Worm (Caenorhabditis elegans): ENCODE measurements around the gene lurp-1.

DNA sequence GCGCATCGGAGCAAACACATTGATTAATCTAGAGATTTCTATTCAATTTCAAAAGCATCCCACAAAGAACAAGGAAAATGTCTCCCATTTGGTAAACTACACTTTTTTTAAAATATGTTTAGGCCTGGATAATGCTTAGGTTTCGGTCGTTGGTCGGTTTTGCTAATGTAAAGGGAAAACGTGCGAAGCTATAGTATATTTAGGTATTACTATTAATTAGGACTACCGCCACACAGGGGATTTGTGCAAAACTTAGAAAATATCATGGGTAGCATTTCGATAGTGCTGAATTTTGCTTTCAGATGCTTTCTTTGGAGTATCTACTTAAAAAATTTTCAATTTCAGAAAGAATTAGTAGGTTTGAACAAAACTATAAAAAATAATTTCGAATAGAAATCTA, 32.3 kb downstream of the lurp-1 start:
- TF ChIP-seq flt-1 (GFP tag; IDR thresholded peaks at IDR 0.05) (no peak), ztf-23 (GFP tag; IDR thresholded peaks at IDR 0.05) (no peak), tab-1 (GFP tag; IDR thresholded peaks at IDR 0.05) (no peak), klf-2 (GFP tag; conservative IDR thresholded peaks at IDR 0.05) (no peak), med-1 (GFP tag; optimal IDR thresholded peaks at IDR 0.05; ENCODE audit: insufficient read depth) (no peak), ref-1 (GFP tag; conservative IDR thresholded peaks at IDR 0.05) (no peak)
